Worm (Caenorhabditis elegans) whole organism, young adult: ENCODE data around the gene C08F1.6.

Experiments used
- B0035.1 ChIP-seq: sonication (generic microtip); optimal IDR thresholded peaks from 2 replicates; lab custom pipeline; 2016; ENCODE audit warnings: missing genetic modification characterization, mild to moderate bottlenecking, missing compliant biosample characterization, missing genotype, missing genetic modification reagents
- B0261.1 ChIP-seq: sonication (generic microtip); optimal IDR thresholded peaks from 2 replicates; lab custom pipeline; 2016; ENCODE audit warnings: mild to moderate bottlenecking, missing genetic modification characterization, moderate library complexity, missing compliant biosample characterization
- C06A6.2 ChIP-seq: fragments of 200-800 bp; sonication (Bioruptor generic); conservative IDR thresholded peaks from 2 replicates; pipeline ENCODE4 v1.3.6; 2022; ENCODE audit warnings: missing genetic modification characterization, missing compliant biosample characterization
- C17E4.6 ChIP-seq: fragments of 200-800 bp; sonication (Bioruptor generic); IDR thresholded peaks from 2 replicates; pipeline ENCODE4 v1.3.6; 2022; ENCODE audit warnings: missing genetic modification reagents, missing genetic modification characterization, missing compliant biosample characterization
- F37B4.10 ChIP-seq: fragments of 200-800 bp; sonication (Bioruptor generic); IDR thresholded peaks from 2 replicates; pipeline ENCODE4 v1.3.6; 2022; ENCODE audit warnings: missing genetic modification characterization, missing compliant biosample characterization
- F39B2.1 ChIP-seq: fragments of 200-800 bp; sonication (Bioruptor generic); IDR thresholded peaks from 2 replicates; pipeline ENCODE4 v1.3.6; 2022; ENCODE audit warnings: missing genetic modification reagents, missing genetic modification characterization, missing compliant biosample characterization
- F55B11.4 ChIP-seq: sonication (generic microtip); optimal IDR thresholded peaks from 2 replicates; lab custom pipeline; 2016; ENCODE audit warnings: missing compliant biosample characterization, missing genetic modification characterization, borderline replicate concordance; ENCODE audit not compliant: insufficient read depth
- K11D2.4 ChIP-seq: fragments of 200-800 bp; sonication (Bioruptor generic); IDR thresholded peaks from 2 replicates; pipeline ENCODE4 v1.3.6; 2022; ENCODE audit warnings: missing genetic modification reagents, missing genetic modification characterization, missing compliant biosample characterization
- Y53G8AR.9 ChIP-seq: fragments of 200-800 bp; sonication (Bioruptor generic); conservative IDR thresholded peaks from 2 replicates; pipeline ENCODE4 v1.3.6; 2022; ENCODE audit warnings: missing genetic modification reagents, missing genetic modification characterization, missing compliant biosample characterization
- Y79H2A.3 ChIP-seq: fragments of 200-800 bp; sonication (Bioruptor generic); conservative IDR thresholded peaks from 2 replicates; pipeline ENCODE4 v1.3.6; 2022; ENCODE audit warnings: missing genetic modification reagents, missing genetic modification characterization, missing compliant biosample characterization
- Y95B8A.8 ChIP-seq: fragments of 200-800 bp; sonication (Bioruptor generic); IDR thresholded peaks from 2 replicates; pipeline ENCODE4 v1.3.6; 2022; ENCODE audit warnings: missing genetic modification reagents, missing genetic modification characterization, missing compliant biosample characterization
- atf-7 ChIP-seq: sonication (generic microtip); optimal IDR thresholded peaks from 2 replicates; lab custom pipeline; 2017; ENCODE audit warnings: mild to moderate bottlenecking, missing genetic modification characterization, missing compliant biosample characterization
- bed-1 ChIP-seq: fragments of 200-800 bp; sonication (Bioruptor generic); IDR thresholded peaks from 2 replicates; pipeline ENCODE4 v1.3.6; 2022; ENCODE audit warnings: missing genetic modification reagents, missing genetic modification characterization, missing compliant biosample characterization
- bed-2 ChIP-seq: fragments of 200-800 bp; sonication (Bioruptor generic); IDR thresholded peaks from 2 replicates; pipeline ENCODE4 v1.3.6; 2022; ENCODE audit warnings: missing genetic modification reagents, missing genetic modification characterization, missing compliant biosample characterization
- ceh-100 ChIP-seq: fragments of 200-800 bp; sonication (Bioruptor generic); IDR thresholded peaks from 2 replicates; pipeline ENCODE4 v1.3.6; 2022; ENCODE audit warnings: missing genetic modification reagents, missing genetic modification characterization, missing compliant biosample characterization
- dox-1 ChIP-seq: fragments of 200-800 bp; sonication (Bioruptor generic); IDR thresholded peaks from 2 replicates; pipeline ENCODE4 v1.3.6; 2022; ENCODE audit warnings: missing genetic modification reagents, missing genetic modification characterization, missing compliant biosample characterization
- dpff-1 ChIP-seq: sonication (generic microtip); optimal IDR thresholded peaks from 2 replicates; lab custom pipeline; 2017; ENCODE audit warnings: mild to moderate bottlenecking, missing genetic modification characterization, missing compliant biosample characterization
- egl-44 ChIP-seq: fragments of 200-800 bp; sonication (Bioruptor generic); IDR thresholded peaks from 2 replicates; pipeline ENCODE4 v1.3.6; 2022; ENCODE audit warnings: missing genetic modification reagents, missing genetic modification characterization, missing compliant biosample characterization
- gei-17 ChIP-seq: fragments of 200-800 bp; sonication (Bioruptor generic); optimal IDR thresholded peaks from 2 replicates; lab custom pipeline; 2018; ENCODE audit warnings: mild to moderate bottlenecking, missing genetic modification characterization, missing compliant biosample characterization
- lin-40 ChIP-seq: sonication (generic microtip); optimal IDR thresholded peaks from 2 replicates; lab custom pipeline; 2016; ENCODE audit warnings: missing genetic modification characterization, mild to moderate bottlenecking, missing compliant biosample characterization, missing genotype, missing genetic modification reagents
- lir-1 ChIP-seq: fragments of 200-800 bp; sonication (Bioruptor generic); conservative IDR thresholded peaks from 2 replicates; pipeline ENCODE4 v1.3.6; 2022; ENCODE audit warnings: missing genetic modification reagents, missing genetic modification characterization, missing compliant biosample characterization
- madf-8 ChIP-seq: fragments of 200-800 bp; sonication (Bioruptor generic); conservative IDR thresholded peaks from 2 replicates; pipeline ENCODE4 v1.3.6; 2022; ENCODE audit warnings: missing genetic modification reagents, missing genetic modification characterization, missing compliant biosample characterization
- mcd-1 ChIP-seq: fragments of 200-800 bp; sonication (Bioruptor generic); IDR thresholded peaks from 2 replicates; pipeline ENCODE4 v1.3.6; 2022; ENCODE audit warnings: missing genetic modification reagents, missing genetic modification characterization, missing compliant biosample characterization
- nfyb-1 ChIP-seq: fragments of 200-800 bp; sonication (Bioruptor generic); IDR thresholded peaks from 2 replicates; pipeline ENCODE4 v1.3.6; 2022; ENCODE audit warnings: missing genetic modification reagents, missing genetic modification characterization, missing compliant biosample characterization
- nhr-179 ChIP-seq: sonication (generic microtip); optimal IDR thresholded peaks from 2 replicates; lab custom pipeline; 2016; ENCODE audit warnings: mild to moderate bottlenecking, missing genetic modification characterization, missing compliant biosample characterization
- nhr-27 ChIP-seq: fragments of 200-800 bp; sonication (Bioruptor generic); optimal IDR thresholded peaks from 2 replicates; lab custom pipeline; 2018; ENCODE audit warnings: mild to moderate bottlenecking, missing genetic modification characterization, moderate library complexity, missing compliant biosample characterization
- nhr-80 ChIP-seq: sonication (generic microtip); optimal IDR thresholded peaks from 2 replicates; lab custom pipeline; 2016; ENCODE audit warnings: missing genetic modification characterization, missing compliant biosample characterization
- rcor-1 ChIP-seq: fragments of 200-800 bp; sonication (Bioruptor generic); IDR thresholded peaks from 2 replicates; pipeline ENCODE4 v1.3.6; 2022; ENCODE audit warnings: missing genetic modification reagents, missing genetic modification characterization, missing compliant biosample characterization
- rec-8 ChIP-seq, 2 experiments: sonication (generic microtip); optimal IDR thresholded peaks; 2 replicates each; lab custom pipeline; 2016; ENCODE audit warnings: mild to moderate bottlenecking in 2 of 2, missing genetic modification characterization in 2 of 2, missing genetic modification reagents in 2 of 2, missing genotype in 2 of 2, missing biosample characterization in 1 of 2, missing compliant biosample characterization in 1 of 2, moderate library complexity in 1 of 2
- sdz-38 ChIP-seq: sonication (generic microtip); optimal IDR thresholded peaks from 2 replicates; lab custom pipeline; 2016; ENCODE audit warnings: missing genotype, missing genetic modification characterization, missing compliant biosample characterization
- snpc-4 ChIP-seq, 5 experiments: fragments of 150-350 bp in 1 of 5; sonication (generic microtip) in 4 of 5; optimal IDR thresholded peaks; 2 replicates each; lab custom pipeline; 2014 to 2018; ENCODE audit warnings: missing genetic modification characterization in 5 of 5, missing biosample characterization in 3 of 5, antibody characterized with exemption in 2 of 5, mild to moderate bottlenecking in 2 of 5, missing compliant biosample characterization in 2 of 5, missing genotype in 2 of 5, moderate library complexity in 2 of 5, missing genetic modification reagents in 1 of 5
- tbp1 ChIP-seq: fragments of 200-800 bp; sonication (Bioruptor generic); optimal IDR thresholded peaks from 2 replicates; lab custom pipeline; 2018; ENCODE audit warnings: mild to moderate bottlenecking, missing genetic modification characterization, missing compliant biosample characterization
- tlf-1 ChIP-seq: fragments of 200-800 bp; sonication (Bioruptor generic); optimal IDR thresholded peaks from 2 replicates; lab custom pipeline; 2018; ENCODE audit warnings: mild to moderate bottlenecking, missing genetic modification characterization, missing compliant biosample characterization
- ztf-18 ChIP-seq: sonication (generic microtip); optimal IDR thresholded peaks from 2 replicates; lab custom pipeline; 2016; ENCODE audit warnings: missing genotype, mild to moderate bottlenecking, missing genetic modification characterization, missing compliant biosample characterization

Gene C08F1.6

DNA sequence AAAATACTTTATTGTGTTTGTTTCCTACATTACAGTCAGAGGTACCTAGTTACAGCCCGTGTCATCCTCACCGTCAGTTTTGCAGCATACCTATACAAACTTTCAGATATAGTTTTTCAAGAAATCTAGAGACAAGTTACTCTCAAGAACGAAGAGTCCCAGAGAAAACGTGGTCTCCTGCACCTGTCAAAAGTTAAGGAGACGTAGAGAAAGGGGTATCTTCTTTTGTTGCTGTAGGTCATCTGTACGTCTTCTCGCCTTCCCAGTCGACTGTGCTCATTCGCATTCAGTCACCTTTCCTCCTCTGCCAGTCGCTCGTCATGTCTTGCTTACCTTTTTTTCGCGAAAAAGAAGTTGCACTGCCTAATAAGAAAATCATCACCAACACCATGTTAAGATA lies 26.4 kb downstream of the C08F1.6 start, which contains the start of gene F36H5.4:
F36H5.4 (plus strand) TSS at position 301 of the 400 bp plus-strand sequence.
- TF ChIP-seq F37B4.10 (GFP tag; lab: Robert Waterston, UW) (no peak), F55B11.4 (tag; lab: Kevin White, UChicago) (no peak), atf-7 (tag; lab: Kevin White, UChicago) (no peak), tbp1 (GFP tag; lab: Kevin White, UChicago) (no peak), K11D2.4 (GFP tag; lab: Robert Waterston, UW) (no peak), ztf-18 (no peak), Y95B8A.8 (GFP tag; lab: Robert Waterston, UW) (no peak), bed-2 (GFP tag; lab: Robert Waterston, UW) (no peak), dox-1 (no peak), dpff-1 (no peak), Y53G8AR.9 (no peak), rcor-1 (GFP tag; lab: Robert Waterston, UW) (no peak), madf-8 (GFP tag; lab: Robert Waterston, UW) (no peak), F39B2.1 (no peak), C17E4.6 (GFP tag; lab: Robert Waterston, UW) (no peak), snpc-4 (GFP tag; optimal IDR thresholded peaks at IDR 0.05; lab: Kevin White, UChicago) (no peak), snpc-4 (tag; optimal IDR thresholded peaks at IDR 0.05; lab: Kevin White, UChicago) (no peak), nhr-179 (no peak), nfyb-1 (GFP tag; lab: Robert Waterston, UW) (no peak)
- TF ChIP-seq, all 124 proteins: peak for 0

- TF ChIP-seq gei-17 (GFP tag; lab: Kevin White, UChicago) (no peak), mcd-1 (no peak), ceh-100 (GFP tag; lab: Robert Waterston, UW) (no peak), sdz-38 (tag; lab: Kevin White, UChicago) (no peak), egl-44 (GFP tag; lab: Robert Waterston, UW) (no peak), Y79H2A.3 (GFP tag; lab: Robert Waterston, UW) (no peak), ztf-18 (no peak), tbp1 (GFP tag; lab: Kevin White, UChicago) (no peak), C06A6.2 (GFP tag; lab: Robert Waterston, UW) (no peak), bed-1 (GFP tag; lab: Robert Waterston, UW) (no peak), Y95B8A.8 (GFP tag; lab: Robert Waterston, UW) (no peak), B0035.1 (tag; lab: Kevin White, UChicago) (no peak), lir-1 (GFP tag; lab: Robert Waterston, UW) (no peak), snpc-4 (GFP tag; optimal IDR thresholded peaks at IDR 0.05; lab: Kevin White, UChicago) (no peak), snpc-4 (tag; optimal IDR thresholded peaks at IDR 0.05; lab: Kevin White, UChicago) (no peak), rec-8 (tag; optimal IDR thresholded peaks at IDR 0.05; lab: Kevin White, UChicago) (no peak), tlf-1 (GFP tag; lab: Kevin White, UChicago) (no peak), B0261.1 (no peak)
Observed at ce11 chrII:1759602-1760001, 28.4 kb downstream of the C08F1.6 start, which contains the start of gene F36H5.18. F36H5.18 (plus strand) TSS chrII:1759902.

DNA sequence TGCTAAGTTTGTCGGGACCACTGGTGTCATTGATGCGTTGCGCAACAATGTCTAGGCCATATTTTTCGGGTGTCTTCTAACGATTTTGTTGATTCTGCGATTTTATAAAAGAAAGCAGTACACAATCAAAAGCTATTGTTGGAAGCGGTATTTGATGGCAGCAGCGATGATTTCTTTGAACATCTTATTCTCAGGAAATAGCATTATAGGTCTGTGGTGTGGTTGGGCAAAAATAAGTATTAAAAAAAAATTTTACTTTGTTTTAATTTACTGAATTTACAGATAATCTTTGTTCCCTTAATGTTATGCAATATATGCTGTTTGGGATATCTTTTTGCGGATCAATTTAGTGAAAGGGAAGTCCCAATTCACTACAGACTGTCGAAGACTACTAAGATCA lies 31.0 kb downstream of the C08F1.6 start, which contains the start of gene F36H5.10:
F36H5.10 (plus strand) TSS at position 301 of the 400 bp plus-strand sequence.
- TF ChIP-seq F55B11.4 (tag; lab: Kevin White, UChicago) (no peak), nhr-179 (no peak), lin-40 (tag; lab: Kevin White, UChicago) (no peak), nhr-27 (tag; lab: Kevin White, UChicago) (no peak), nhr-80 (no peak), Y79H2A.3 (GFP tag; lab: Robert Waterston, UW) (no peak), tlf-1 (GFP tag; lab: Kevin White, UChicago) (no peak), dpff-1 (no peak)
